Fruit fly (Drosophila melanogaster): Measurements from ENCODE around the gene IP3K1.

IP3K1 gene

dm6 chr2L:9782176-9782581 is at the start of gene IP3K1 (continued):
- TF ChIP-seq gem (tag; optimal IDR thresholded peaks at IDR 0.05) (no peak), ssp (GFP tag; IDR thresholded peaks at IDR 0.05) (no peak), phol (tag; optimal IDR thresholded peaks at IDR 0.05) (no peak), CG4730 (GFP tag; IDR thresholded peaks at IDR 0.05) (no peak), seq (GFP tag; IDR thresholded peaks at IDR 0.05) (peak; percentile 43; the same call in 1 of the 2 replicates), caup (GFP tag; optimal IDR thresholded peaks at IDR 0.05; ENCODE audit: severe bottlenecking) (peak; percentile 58), hb (GFP tag; IDR thresholded peaks at IDR 0.05; ENCODE audit: partially characterized antibody) (no peak), Xbp1 (GFP tag; optimal IDR thresholded peaks at IDR 0.05) (peak; percentile 29), CG8089 (GFP tag; optimal IDR thresholded peaks at IDR 0.05) (no peak), HLHmδ (GFP tag; optimal IDR thresholded peaks at IDR 0.05) (peak; percentile 52), Vsx1 (GFP tag; optimal IDR thresholded peaks at IDR 0.05) (peak; percentile 11), Chrac-16 (GFP tag; optimal IDR thresholded peaks at IDR 0.05) (no peak), CG12659 (GFP tag; optimal IDR thresholded peaks at IDR 0.05) (peak; percentile 15), Adf1 (GFP tag; IDR thresholded peaks at IDR 0.05) (peak; percentile 45; the same call in 1 of the 2 replicates), hbn (GFP tag; IDR thresholded peaks at IDR 0.05; ENCODE audit: partially characterized antibody) (peak; percentile 51; the same call in 1 of the 2 replicates), CG33557 (GFP tag; optimal IDR thresholded peaks at IDR 0.05) (peak; percentile 14), ato (GFP tag; IDR thresholded peaks at IDR 0.05; ENCODE audit: partially characterized antibody) (peak; percentile 80), sd (tag; optimal IDR thresholded peaks at IDR 0.05) (peak; percentile 53), odd (GFP tag; optimal IDR thresholded peaks at IDR 0.05) (peak; percentile 59), pros (GFP tag; optimal IDR thresholded peaks at IDR 0.05) (no peak), chn (GFP tag; optimal IDR thresholded peaks at IDR 0.05) (no peak), CG2712 (tag; optimal IDR thresholded peaks at IDR 0.05) (peak; percentile 27), Stat92E (GFP tag; optimal IDR thresholded peaks at IDR 0.05) (peak in 1 of 3 experiments; percentile 65), tna (GFP tag; IDR thresholded peaks at IDR 0.05; ENCODE audit: partially characterized antibody) (no peak; the same call in 1 of the 2 replicates), Dll (GFP tag; IDR thresholded peaks at IDR 0.05; ENCODE audit: partially characterized antibody) (peak; percentile 56; the same call in 2 of the 4 replicates), CG7987 (GFP tag; optimal IDR thresholded peaks at IDR 0.05) (peak; percentile 66), wdn (GFP tag; IDR thresholded peaks at IDR 0.05) (no peak), D19B (GFP tag; optimal IDR thresholded peaks at IDR 0.05) (no peak), CG42726 (GFP tag; IDR thresholded peaks at IDR 0.05; ENCODE audit: partially characterized antibody) (peak; percentile 85), otp (GFP tag; IDR thresholded peaks at IDR 0.05) (peak; percentile 57; the same call in 1 of the 3 replicates), CG6791 (GFP tag; IDR thresholded peaks at IDR 0.05; ENCODE audit: partially characterized antibody) (peak; percentile 64; the same call in 1 of the 3 replicates)

- TF ChIP-seq pan (optimal IDR thresholded peaks at IDR 0.05) (no peak), pan (GFP tag; optimal IDR thresholded peaks at IDR 0.05 in 1 of 2, IDR thresholded peaks at IDR 0.05 in 1 of 2) (peak in 1 of 2 experiments; percentile 19), Ets65A (GFP tag) (peak; percentile 59), dmrt99B (tag; optimal IDR thresholded peaks at IDR 0.05) (peak; percentile 17), Awh (GFP tag; IDR thresholded peaks at IDR 0.05) (no peak), gem (tag; optimal IDR thresholded peaks at IDR 0.05) (peak; percentile 22), CG1603 (tag; optimal IDR thresholded peaks at IDR 0.05) (peak; percentile 21), sens (GFP tag) (peak; percentile 31), CG1602 (GFP tag; optimal IDR thresholded peaks at IDR 0.05) (no peak), hb (GFP tag; IDR thresholded peaks at IDR 0.05; ENCODE audit: partially characterized antibody) (0 out of 3 replicates have a peak, but pooled peaks have one; percentile 34), CG8290 (GFP tag; optimal IDR thresholded peaks at IDR 0.05) (no peak), CG8290 (tag; optimal IDR thresholded peaks at IDR 0.05) (peak in 1 of 2 experiments; percentile 22)
Measured at dm6 chr2L:9734134-9734533, 48.0 kb upstream of the IP3K1 start.
